Worm (Caenorhabditis elegans): Measurements from ENCODE around the gene tut-1.

- TF ChIP-seq him-1 (tag; optimal IDR thresholded peaks at IDR 0.05) (no peak), W03F9.2 (tag; optimal IDR thresholded peaks at IDR 0.05) (no peak)
Measured at ce11 chrIV:157809-158208, 36.3 kb upstream of the tut-1 start, which contains the start of gene gegf-1.
